Worm (Caenorhabditis elegans) whole organism, mixed stage, embryonic: Measurements from ENCODE around the gene F09F9.5.

Experiments
- M03D4.4 ChIP-seq: sonication (generic microtip); optimal IDR thresholded peaks from 2 replicates; lab custom pipeline; 2017; ENCODE audit warnings: mild to moderate bottlenecking, missing genetic modification characterization, missing compliant biosample characterization
- ceh-83 ChIP-seq: fragments of 200-800 bp; sonication (Bioruptor generic); optimal IDR thresholded peaks from 2 replicates; lab custom pipeline; 2018; ENCODE audit warnings: mild to moderate bottlenecking, missing genetic modification characterization, missing compliant biosample characterization
- elt-1 ChIP-seq: sonication (generic microtip); optimal IDR thresholded peaks from 2 replicates; lab custom pipeline; 2017; ENCODE audit warnings: missing genetic modification characterization, mild to moderate bottlenecking, missing compliant biosample characterization, antibody characterized with exemption, moderate library complexity, borderline replicate concordance; ENCODE audit not compliant: insufficient read depth
- elt-3 ChIP-seq: fragments of 150-350 bp; optimal IDR thresholded peaks from 2 replicates; lab custom pipeline; 2014; ENCODE audit warnings: missing biosample characterization, missing genetic modification characterization
- lsy-2 ChIP-seq: fragments of 150-350 bp; optimal IDR thresholded peaks from 2 replicates; lab custom pipeline; 2014; ENCODE audit warnings: missing biosample characterization, missing genetic modification characterization
- nhr-12 ChIP-seq: fragments of 150-350 bp; optimal IDR thresholded peaks from 2 replicates; lab custom pipeline; 2014; ENCODE audit warnings: missing biosample characterization, missing genetic modification characterization
- nhr-237 ChIP-seq: fragments of 150-350 bp; optimal IDR thresholded peaks from 2 replicates; lab custom pipeline; 2014; ENCODE audit warnings: missing biosample characterization, missing genetic modification characterization
- nhr-28 ChIP-seq: fragments of 150-350 bp; optimal IDR thresholded peaks from 2 replicates; lab custom pipeline; 2014; ENCODE audit warnings: missing biosample characterization, missing genetic modification characterization
- nhr-76 ChIP-seq: sonication (generic microtip); optimal IDR thresholded peaks from 2 replicates; lab custom pipeline; 2017; ENCODE audit warnings: missing biosample characterization, missing genetic modification characterization
- pha-4 ChIP-seq: fragments of 150-350 bp; optimal IDR thresholded peaks from 2 replicates; lab custom pipeline; 2018; ENCODE audit warnings: missing biosample characterization, missing genetic modification reagents, missing genetic modification characterization
- snpc-4 ChIP-seq: fragments of 150-350 bp; optimal IDR thresholded peaks from 2 replicates; lab custom pipeline; 2014; ENCODE audit warnings: missing biosample characterization, missing genetic modification characterization
- unc-39 ChIP-seq: fragments of 150-350 bp; optimal IDR thresholded peaks from 2 replicates; lab custom pipeline; 2014; ENCODE audit warnings: missing biosample characterization, missing genetic modification characterization
- unc-62 ChIP-seq: fragments of 150-350 bp; optimal IDR thresholded peaks from 2 replicates; lab custom pipeline; 2014; ENCODE audit warnings: missing biosample characterization, missing genetic modification reagents, missing genetic modification characterization
- ztf-11 ChIP-seq: fragments of 150-350 bp; optimal IDR thresholded peaks from 2 replicates; lab custom pipeline; 2014; ENCODE audit warnings: missing biosample characterization, missing genetic modification characterization

- TF ChIP-seq ceh-83 (GFP tag; lab: Kevin White, UChicago): no peak
- peak; percentile 95 for TF ChIP-seq unc-62 (GFP tag; lab: Kevin White, UChicago)
- TF ChIP-seq lsy-2 (tag; lab: Kevin White, UChicago): no peak
- TF ChIP-seq nhr-76 (tag; lab: Kevin White, UChicago): no peak
- TF ChIP-seq ztf-11: no peak
- no peak for TF ChIP-seq nhr-28 (tag; lab: Kevin White, UChicago)
- no peak for TF ChIP-seq elt-1
- TF ChIP-seq unc-39: no peak
- TF ChIP-seq nhr-237: no peak
- no peak for TF ChIP-seq nhr-12 (tag; lab: Kevin White, UChicago)
- TF ChIP-seq pha-4 (tag; lab: Kevin White, UChicago): no peak
- no peak for TF ChIP-seq snpc-4 (tag; lab: Kevin White, UChicago)
- no peak for TF ChIP-seq elt-3 (tag; lab: Kevin White, UChicago)
- no peak for TF ChIP-seq M03D4.4 (tag; lab: Kevin White, UChicago)
Observed at ce11 chrX:4157896-4158295, 40.2 kb downstream of the F09F9.5 start.
